Worm (Caenorhabditis elegans) whole organism, L1 larva: ENCODE results near the gene F08D12.7.

Experiments
- C34B4.2 ChIP-seq: sonication (generic microtip); optimal IDR thresholded peaks from 2 replicates; lab custom pipeline; 2017; ENCODE audit warnings: mild to moderate bottlenecking, missing genetic modification characterization, missing compliant biosample characterization
- ama-1 ChIP-seq: fragments of 150-350 bp; optimal IDR thresholded peaks from 2 replicates; lab custom pipeline; 2014
- ceh-8 ChIP-seq: fragments of 200-800 bp; sonication (Bioruptor generic); optimal IDR thresholded peaks from 2 replicates; lab custom pipeline; 2018; ENCODE audit warnings: mild to moderate bottlenecking, missing genetic modification characterization, moderate library complexity, missing compliant biosample characterization
- efl-1 ChIP-seq, 4 experiments: fragments of 150-350 bp; optimal IDR thresholded peaks in 3 of 4; peaks in 1 of 4; 1 replicate in 1 of 4; 2 replicates in 3 of 4; lab custom pipeline; 2014; ENCODE audit warnings: missing biosample characterization in 2 of 4, missing genetic modification characterization in 2 of 4, missing genetic modification reagents in 2 of 4
- egl-27 ChIP-seq, 2 experiments: fragments of 150-350 bp in 1 of 2; sonication (generic microtip); optimal IDR thresholded peaks; 3 replicates each; lab custom pipeline; 2017 to 2018; ENCODE audit warnings: missing biosample characterization in 2 of 2, missing genetic modification characterization in 2 of 2, missing genetic modification reagents in 2 of 2
- grh-1 ChIP-seq: fragments of 200-800 bp; sonication (Bioruptor generic); IDR thresholded peaks from 2 replicates; pipeline ENCODE4 v1.3.6; 2022; ENCODE audit warnings: missing genetic modification reagents, missing genetic modification characterization, missing compliant biosample characterization
- lin-15B ChIP-seq: fragments of 150-350 bp; sonication (generic microtip); optimal IDR thresholded peaks from 3 replicates; lab custom pipeline; 2014; ENCODE audit warnings: missing biosample characterization, missing genetic modification characterization
- mdl-1 ChIP-seq, 2 experiments: fragments of 150-350 bp; optimal IDR thresholded peaks; 2 replicates each; lab custom pipeline; 2014 to 2017; ENCODE audit warnings: missing biosample characterization in 2 of 2, missing genetic modification characterization in 2 of 2, inconsistent platforms in 1 of 2
- nhr-237 ChIP-seq: fragments of 150-350 bp; optimal IDR thresholded peaks from 2 replicates; lab custom pipeline; 2014; ENCODE audit warnings: missing biosample characterization, missing genetic modification characterization
- snpc-4 ChIP-seq: fragments of 150-350 bp; optimal IDR thresholded peaks from 2 replicates; lab custom pipeline; 2014; ENCODE audit warnings: missing biosample characterization, missing genetic modification characterization
- tlp-1 ChIP-seq: fragments of 150-350 bp; optimal IDR thresholded peaks from 2 replicates; lab custom pipeline; 2014; ENCODE audit warnings: missing biosample characterization, missing genetic modification characterization

DNA sequence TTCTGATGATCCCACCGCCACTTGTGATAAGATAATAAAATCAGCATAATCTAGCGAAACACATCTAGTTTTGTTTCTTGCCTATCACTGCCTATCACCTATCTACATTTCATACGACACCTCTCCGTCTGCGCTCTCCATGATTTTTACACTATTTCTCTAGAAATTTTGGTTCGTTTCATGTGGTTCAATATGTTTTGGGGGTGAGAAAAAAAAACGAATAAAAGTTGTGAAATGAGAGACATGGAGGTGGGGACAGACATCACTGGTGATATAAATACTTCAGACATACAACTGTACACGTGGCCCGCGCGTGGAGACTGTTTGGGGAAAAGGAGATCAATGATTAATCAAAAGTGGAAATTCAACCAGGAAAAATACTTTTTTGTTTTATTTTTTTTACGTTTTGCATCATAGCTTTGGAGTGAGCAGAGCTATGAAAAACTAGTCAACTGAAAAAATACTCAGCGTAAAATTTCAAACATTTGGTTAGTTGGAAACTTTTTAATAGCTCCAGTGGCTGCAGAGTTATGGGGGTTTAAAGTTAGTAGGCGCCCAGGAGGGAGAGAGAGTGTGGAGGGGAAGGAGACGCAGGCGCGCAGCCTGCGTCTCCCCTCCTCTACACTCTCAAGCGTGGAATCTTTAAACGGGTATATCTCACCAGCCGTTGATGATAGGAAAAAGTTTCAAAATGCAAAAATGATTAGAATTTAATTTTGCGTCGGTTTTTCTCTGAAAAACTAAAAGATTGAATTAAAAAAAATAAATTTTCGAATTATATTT, 34.1 kb upstream of the F08D12.7 start:
- no peak for TF ChIP-seq snpc-4
- peak in 1 of 2 experiments; percentile 49 for TF ChIP-seq mdl-1 (tag; optimal IDR thresholded peaks at IDR 0.05; lab: Kevin White, UChicago)
- no peak for TF ChIP-seq grh-1
- TF ChIP-seq egl-27 (tag; optimal IDR thresholded peaks at IDR 0.05; lab: Kevin White, UChicago): no peak
- TF ChIP-seq lin-15B (tag; lab: Kevin White, UChicago): no peak
- no peak for TF ChIP-seq ama-1 (lab: Kevin White, UChicago)
- TF ChIP-seq ceh-8: no peak
- TF ChIP-seq efl-1 (optimal IDR thresholded peaks at IDR 0.05; lab: Kevin White, UChicago): no peak
- TF ChIP-seq efl-1 (GFP tag; optimal IDR thresholded peaks at IDR 0.05 in 1 of 2; lab: Kevin White, UChicago): no peak
- TF ChIP-seq C34B4.2 (tag; lab: Kevin White, UChicago): no peak
- TF ChIP-seq nhr-237 (tag; lab: Kevin White, UChicago): no peak
- no peak for TF ChIP-seq tlp-1 (tag; lab: Kevin White, UChicago)
